ENCODE assay signal across 1 fruit fly cellular context in the genomic region with DNA sequence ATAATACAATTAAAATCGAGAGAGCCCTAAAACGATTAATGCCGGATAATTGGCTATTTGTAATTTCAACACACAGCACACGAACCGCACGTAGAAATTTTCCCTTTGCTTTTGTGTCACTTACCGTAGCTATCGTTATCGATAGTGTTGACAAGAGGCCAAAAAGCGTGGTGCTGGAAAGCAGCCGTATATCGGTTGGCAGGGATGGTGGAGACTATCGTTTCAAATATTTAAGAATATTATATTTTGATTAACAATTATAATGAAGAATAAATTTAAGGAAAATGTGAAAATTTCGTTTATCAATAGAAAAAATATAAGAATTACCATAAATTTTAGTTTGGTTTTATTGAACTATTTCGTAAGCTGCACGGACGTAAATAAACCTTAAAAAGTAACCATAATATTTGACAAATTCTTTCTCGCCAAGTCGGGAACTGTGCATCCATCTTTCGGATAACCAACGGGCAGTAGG.
TF ChIP-seq lines count a peak whose summit lies in the region.

A gene (minus strand): TSS at position 148 of the 475 bp plus-strand sequence.

TF ChIP-seq in whole organism, embryonic, 481 proteins besides CTCF, POLR2A, EP300 and RAD21 (continued from another document and continues in another):
- TF ChIP-seq CG34376 (GFP tag; optimal IDR thresholded peaks at IDR 0.05; lab: Kevin White, UChicago): peak; percentile 26
- peak; percentile 17 for TF ChIP-seq cwo (GFP tag; optimal IDR thresholded peaks at IDR 0.05; lab: Kevin White, UChicago)
- no peak for TF ChIP-seq Awh (GFP tag; IDR thresholded peaks at IDR 0.05; lab: Robert Waterston, UW)
- peak; percentile 33 for TF ChIP-seq Asciz (GFP tag; optimal IDR thresholded peaks at IDR 0.05; lab: Kevin White, UChicago)
- no peak for TF ChIP-seq odd (GFP tag; optimal IDR thresholded peaks at IDR 0.05; lab: Kevin White, UChicago)
- no peak for TF ChIP-seq pfk (GFP tag; optimal IDR thresholded peaks at IDR 0.05; lab: Kevin White, UChicago)
- TF ChIP-seq ab (GFP tag; optimal IDR thresholded peaks at IDR 0.05; lab: Kevin White, UChicago): no peak
- TF ChIP-seq tna (GFP tag; IDR thresholded peaks at IDR 0.05; lab: Robert Waterston, UW; ENCODE audit: partially characterized antibody): peak; percentile 73
- TF ChIP-seq ro (GFP tag; IDR thresholded peaks at IDR 0.05; lab: Robert Waterston, UW): no peak
- peak; percentile 31 for TF ChIP-seq Antp (GFP tag; optimal IDR thresholded peaks at IDR 0.05; lab: Kevin White, UChicago)
- TF ChIP-seq gcm2 (GFP tag; optimal IDR thresholded peaks at IDR 0.05; lab: Kevin White, UChicago): no peak
- TF ChIP-seq CG10565 (GFP tag; optimal IDR thresholded peaks at IDR 0.05; lab: Kevin White, UChicago): no peak
- peak; percentile 54 for TF ChIP-seq Fer3 (tag; optimal IDR thresholded peaks at IDR 0.05; lab: Kevin White, UChicago)
- peak; percentile 28 for TF ChIP-seq CG10654 (GFP tag; optimal IDR thresholded peaks at IDR 0.05; lab: Kevin White, UChicago)
- peak; percentile 51 for TF ChIP-seq ems (GFP tag; optimal IDR thresholded peaks at IDR 0.05; lab: Kevin White, UChicago)
- no peak for TF ChIP-seq CG4328 (GFP tag; optimal IDR thresholded peaks at IDR 0.05; lab: Kevin White, UChicago)
- no peak for TF ChIP-seq cad (GFP tag; optimal IDR thresholded peaks at IDR 0.05; lab: Kevin White, UChicago)
- TF ChIP-seq CG7357 (GFP tag; IDR thresholded peaks at IDR 0.05; lab: Robert Waterston, UW): 0 out of 3 replicates have a peak, but pooled peaks have one; percentile 45
- peak; percentile 47 for TF ChIP-seq Aef1 (GFP tag; IDR thresholded peaks at IDR 0.05; lab: Robert Waterston, UW)
- peak; percentile 60 for TF ChIP-seq CG9817 (tag; optimal IDR thresholded peaks at IDR 0.05; lab: Kevin White, UChicago)
- TF ChIP-seq CG2129 (GFP tag; IDR thresholded peaks at IDR 0.05; lab: Robert Waterston, UW; ENCODE audit: partially characterized antibody): peak; percentile 78
- peak in 1 of 3 experiments; percentile 30 for TF ChIP-seq lola (GFP tag; optimal IDR thresholded peaks at IDR 0.05; lab: Kevin White, UChicago)
- TF ChIP-seq Ptx1 (GFP tag; IDR thresholded peaks at IDR 0.05; lab: Robert Waterston, UW): peak; percentile 80
- peak; percentile 41; the same call in 1 of the 2 replicates for TF ChIP-seq CG14667 (GFP tag; IDR thresholded peaks at IDR 0.05; lab: Robert Waterston, UW)
- TF ChIP-seq Dfd (GFP tag; optimal IDR thresholded peaks at IDR 0.05; lab: Kevin White, UChicago): no peak
- peak; percentile 75 for TF ChIP-seq CG12659 (GFP tag; optimal IDR thresholded peaks at IDR 0.05; lab: Kevin White, UChicago)
- TF ChIP-seq phol (tag; optimal IDR thresholded peaks at IDR 0.05; lab: Kevin White, UChicago): peak; percentile 65
- no peak for TF ChIP-seq en (GFP tag; optimal IDR thresholded peaks at IDR 0.05; lab: Kevin White, UChicago)
- TF ChIP-seq Fer2 (tag; optimal IDR thresholded peaks at IDR 0.05; lab: Kevin White, UChicago): no peak
- TF ChIP-seq Xbp1 (GFP tag; optimal IDR thresholded peaks at IDR 0.05; lab: Kevin White, UChicago): peak; percentile 76
- TF ChIP-seq ham (GFP tag; IDR thresholded peaks at IDR 0.05; lab: Robert Waterston, UW): peak; percentile 40; the same call in 1 of the 2 replicates
- TF ChIP-seq CG6813 (GFP tag; optimal IDR thresholded peaks at IDR 0.05; lab: Kevin White, UChicago): no peak
- TF ChIP-seq CG12104 (GFP tag; optimal IDR thresholded peaks at IDR 0.05; lab: Kevin White, UChicago): no peak
- peak; percentile 95 for TF ChIP-seq CG9932 (GFP tag; IDR thresholded peaks at IDR 0.05; lab: Robert Waterston, UW)
- no peak for TF ChIP-seq CG8478 (optimal IDR thresholded peaks at IDR 0.05; lab: Kevin White, UChicago)
- peak; percentile 39 for TF ChIP-seq CG18011 (GFP tag; optimal IDR thresholded peaks at IDR 0.05; lab: Kevin White, UChicago)
- TF ChIP-seq tin (GFP tag; optimal IDR thresholded peaks at IDR 0.05; lab: Kevin White, UChicago): peak; percentile 61
- TF ChIP-seq az2 (GFP tag; optimal IDR thresholded peaks at IDR 0.05; lab: Kevin White, UChicago): peak; percentile 48
- TF ChIP-seq Deaf1 (tag; optimal IDR thresholded peaks at IDR 0.05; lab: Kevin White, UChicago): peak; percentile 6
- no peak for TF ChIP-seq YL-1 (GFP tag; optimal IDR thresholded peaks at IDR 0.05; lab: Kevin White, UChicago)
- TF ChIP-seq Atf3 (GFP tag; optimal IDR thresholded peaks at IDR 0.05; lab: Kevin White, UChicago): no peak
- no peak for TF ChIP-seq CG6654 (GFP tag; optimal IDR thresholded peaks at IDR 0.05; lab: Kevin White, UChicago)
- TF ChIP-seq CG5953 (GFP tag; IDR thresholded peaks at IDR 0.05; lab: Robert Waterston, UW): peak; percentile 56
- TF ChIP-seq Spps (tag; optimal IDR thresholded peaks at IDR 0.05; lab: Kevin White, UChicago): no peak
- peak; percentile 12 for TF ChIP-seq CG8944 (GFP tag; optimal IDR thresholded peaks at IDR 0.05; lab: Kevin White, UChicago)
- TF ChIP-seq D (optimal IDR thresholded peaks at IDR 0.05; lab: Kevin White, UChicago): no peak
- peak; percentile 1 for TF ChIP-seq D (GFP tag; optimal IDR thresholded peaks at IDR 0.05; lab: Kevin White, UChicago)
- TF ChIP-seq CG17385 (GFP tag; optimal IDR thresholded peaks at IDR 0.05; lab: Kevin White, UChicago): peak; percentile 44
- no peak for TF ChIP-seq Kr (GFP tag; optimal IDR thresholded peaks at IDR 0.05; lab: Kevin White, UChicago)
- peak; percentile 59 for TF ChIP-seq gem (tag; optimal IDR thresholded peaks at IDR 0.05; lab: Kevin White, UChicago)
- peak; percentile 15 for TF ChIP-seq org-1 (GFP tag; optimal IDR thresholded peaks at IDR 0.05; lab: Kevin White, UChicago)
- TF ChIP-seq BtbVII (GFP tag; optimal IDR thresholded peaks at IDR 0.05; lab: Kevin White, UChicago): peak; percentile 39
- TF ChIP-seq CG4424 (GFP tag; optimal IDR thresholded peaks at IDR 0.05; lab: Kevin White, UChicago): peak; percentile 44
- TF ChIP-seq peb (GFP tag; IDR thresholded peaks at IDR 0.05; lab: Robert Waterston, UW): peak; percentile 33
- TF ChIP-seq run (tag; optimal IDR thresholded peaks at IDR 0.05; lab: Kevin White, UChicago): no peak
- no peak for TF ChIP-seq CG8281 (tag; optimal IDR thresholded peaks at IDR 0.05; lab: Kevin White, UChicago)
- TF ChIP-seq aop (GFP tag; IDR thresholded peaks at IDR 0.05; lab: Robert Waterston, UW): 0 out of 2 replicates have a peak, but pooled peaks have one; percentile 39
- peak; percentile 83 for TF ChIP-seq CG11247 (GFP tag; IDR thresholded peaks at IDR 0.05; lab: Robert Waterston, UW)
- TF ChIP-seq CG12071 (GFP tag; optimal IDR thresholded peaks at IDR 0.05; lab: Kevin White, UChicago): peak; percentile 14
- TF ChIP-seq ftz-f1 (GFP tag; optimal IDR thresholded peaks at IDR 0.05; lab: Kevin White, UChicago): no peak
- no peak for TF ChIP-seq kni (GFP tag; optimal IDR thresholded peaks at IDR 0.05; lab: Kevin White, UChicago)
- peak; percentile 52 for TF ChIP-seq CG4820 (GFP tag; optimal IDR thresholded peaks at IDR 0.05; lab: Kevin White, UChicago)
- no peak for TF ChIP-seq CG5180 (GFP tag; optimal IDR thresholded peaks at IDR 0.05; lab: Kevin White, UChicago)
- TF ChIP-seq CG6175 (GFP tag; IDR thresholded peaks at IDR 0.05; lab: Robert Waterston, UW): peak; percentile 71; the same call in 2 of the 3 replicates
- no peak for TF ChIP-seq Doc2 (GFP tag; IDR thresholded peaks at IDR 0.05; lab: Robert Waterston, UW)
- peak; percentile 37; the same call in 1 of the 2 replicates for TF ChIP-seq ttk (GFP tag; IDR thresholded peaks at IDR 0.05; lab: Robert Waterston, UW)
- peak; percentile 64 for TF ChIP-seq vfl (GFP tag; optimal IDR thresholded peaks at IDR 0.05; lab: Kevin White, UChicago)
- peak; percentile 88 for TF ChIP-seq MBD-R2 (GFP tag; IDR thresholded peaks at IDR 0.05; lab: Robert Waterston, UW)
- TF ChIP-seq unc-4 (GFP tag; IDR thresholded peaks at IDR 0.05; lab: Robert Waterston, UW; ENCODE audit: partially characterized antibody): peak; percentile 87
- TF ChIP-seq Hsf (GFP tag; optimal IDR thresholded peaks at IDR 0.05; lab: Kevin White, UChicago): peak; percentile 50
- no peak for TF ChIP-seq CG6254 (GFP tag; optimal IDR thresholded peaks at IDR 0.05; lab: Kevin White, UChicago)
- TF ChIP-seq crol (GFP tag; IDR thresholded peaks at IDR 0.05; lab: Robert Waterston, UW): no peak
- peak; percentile 39 for TF ChIP-seq CG13123 (GFP tag; optimal IDR thresholded peaks at IDR 0.05; lab: Kevin White, UChicago)
- peak; percentile 89 for TF ChIP-seq BEAF-32 (GFP tag; optimal IDR thresholded peaks at IDR 0.05; lab: Kevin White, UChicago)
- TF ChIP-seq repo (GFP tag; optimal IDR thresholded peaks at IDR 0.05; lab: Kevin White, UChicago): peak; percentile 19
- no peak for TF ChIP-seq CG15073 (GFP tag; optimal IDR thresholded peaks at IDR 0.05; lab: Kevin White, UChicago)
- TF ChIP-seq lmd (GFP tag; IDR thresholded peaks at IDR 0.05; lab: Robert Waterston, UW): peak; percentile 76; the same call in 1 of the 2 replicates
- TF ChIP-seq CG8089 (GFP tag; optimal IDR thresholded peaks at IDR 0.05; lab: Kevin White, UChicago): no peak
- peak; percentile 84 for TF ChIP-seq CG11456 (GFP tag; IDR thresholded peaks at IDR 0.05; lab: Robert Waterston, UW)
- peak; percentile 34 for TF ChIP-seq CG2202 (tag; optimal IDR thresholded peaks at IDR 0.05; lab: Kevin White, UChicago)
- TF ChIP-seq cas (GFP tag; IDR thresholded peaks at IDR 0.05; lab: Robert Waterston, UW): peak; percentile 57
- peak; percentile 96 for TF ChIP-seq CG10267 (tag; optimal IDR thresholded peaks at IDR 0.05; lab: Kevin White, UChicago)
- peak; percentile 8 for TF ChIP-seq emc (GFP tag; optimal IDR thresholded peaks at IDR 0.05; lab: Kevin White, UChicago)
- peak; percentile 29 for TF ChIP-seq caup (GFP tag; optimal IDR thresholded peaks at IDR 0.05; lab: Kevin White, UChicago; ENCODE audit: severe bottlenecking)
- peak; percentile 39 for TF ChIP-seq CG15601 (tag; optimal IDR thresholded peaks at IDR 0.05; lab: Kevin White, UChicago)
- TF ChIP-seq NC2α (GFP tag; optimal IDR thresholded peaks at IDR 0.05; lab: Kevin White, UChicago): no peak
- peak; percentile 79 for TF ChIP-seq mld (GFP tag; IDR thresholded peaks at IDR 0.05; lab: Robert Waterston, UW; ENCODE audit: partially characterized antibody)
- TF ChIP-seq dan (GFP tag; IDR thresholded peaks at IDR 0.05; lab: Robert Waterston, UW): no peak
- peak; percentile 43 for TF ChIP-seq PHDP (tag; optimal IDR thresholded peaks at IDR 0.05; lab: Kevin White, UChicago)
- TF ChIP-seq fd102C (GFP tag; optimal IDR thresholded peaks at IDR 0.05; lab: Kevin White, UChicago): no peak
- no peak for TF ChIP-seq CG16863 (GFP tag; optimal IDR thresholded peaks at IDR 0.05; lab: Kevin White, UChicago)
- TF ChIP-seq CG10209 (GFP tag; optimal IDR thresholded peaks at IDR 0.05; lab: Kevin White, UChicago): peak; percentile 59
- TF ChIP-seq amos (GFP tag; IDR thresholded peaks at IDR 0.05; lab: Robert Waterston, UW; ENCODE audit: partially characterized antibody): peak; percentile 92
- peak; percentile 18 for TF ChIP-seq Bteb2 (GFP tag; optimal IDR thresholded peaks at IDR 0.05; lab: Kevin White, UChicago)
- peak; percentile 53 for TF ChIP-seq fu2 (GFP tag; optimal IDR thresholded peaks at IDR 0.05; lab: Kevin White, UChicago)
- peak; percentile 2 for TF ChIP-seq CG7987 (GFP tag; optimal IDR thresholded peaks at IDR 0.05; lab: Kevin White, UChicago)
- peak; percentile 1 for TF ChIP-seq pum (GFP tag; optimal IDR thresholded peaks at IDR 0.05; lab: Kevin White, UChicago)
- peak; percentile 68; the same call in 1 of the 2 replicates for TF ChIP-seq ara (GFP tag; IDR thresholded peaks at IDR 0.05; lab: Robert Waterston, UW)
- TF ChIP-seq CG6791 (GFP tag; IDR thresholded peaks at IDR 0.05; lab: Robert Waterston, UW; ENCODE audit: partially characterized antibody): peak; percentile 91
- TF ChIP-seq CG18476 (GFP tag; optimal IDR thresholded peaks at IDR 0.05; lab: Kevin White, UChicago): peak; percentile 60
- peak; percentile 31 for TF ChIP-seq CG13894 (tag; optimal IDR thresholded peaks at IDR 0.05; lab: Kevin White, UChicago)
- TF ChIP-seq sc (optimal IDR thresholded peaks at IDR 0.05; lab: Kevin White, UChicago): no peak
- TF ChIP-seq sc (GFP tag; optimal IDR thresholded peaks at IDR 0.05; lab: Kevin White, UChicago): no peak
- no peak for TF ChIP-seq usp (GFP tag; optimal IDR thresholded peaks at IDR 0.05; lab: Kevin White, UChicago)
- TF ChIP-seq CG1792 (GFP tag; optimal IDR thresholded peaks at IDR 0.05; lab: Kevin White, UChicago): peak; percentile 4
- peak; percentile 2 to 20 for TF ChIP-seq chif (GFP tag; optimal IDR thresholded peaks at IDR 0.05; lab: Kevin White, UChicago)
- no peak for TF ChIP-seq CG15479 (GFP tag; optimal IDR thresholded peaks at IDR 0.05; lab: Kevin White, UChicago)
- TF ChIP-seq Neu2 (GFP tag; optimal IDR thresholded peaks at IDR 0.05; lab: Kevin White, UChicago; ENCODE audit: borderline replicate concordance): no peak
- TF ChIP-seq CG1233 (GFP tag; optimal IDR thresholded peaks at IDR 0.05; lab: Kevin White, UChicago): peak; percentile 56
- no peak for TF ChIP-seq maf-S (GFP tag; optimal IDR thresholded peaks at IDR 0.05; lab: Kevin White, UChicago)
- peak; percentile 65 for TF ChIP-seq Sry-δ (GFP tag; optimal IDR thresholded peaks at IDR 0.05; lab: Kevin White, UChicago)
- TF ChIP-seq cato (GFP tag; optimal IDR thresholded peaks at IDR 0.05; lab: Kevin White, UChicago; ENCODE audit: borderline replicate concordance): peak; percentile 21
- peak; percentile 35 for TF ChIP-seq CG13424 (tag; optimal IDR thresholded peaks at IDR 0.05; lab: Kevin White, UChicago)
- no peak for TF ChIP-seq Lhr (GFP tag; optimal IDR thresholded peaks at IDR 0.05; lab: Kevin White, UChicago)
- no peak for TF ChIP-seq CG3065 (GFP tag; optimal IDR thresholded peaks at IDR 0.05; lab: Kevin White, UChicago)
- TF ChIP-seq grau (tag; optimal IDR thresholded peaks at IDR 0.05; lab: Kevin White, UChicago): peak; percentile 66
- TF ChIP-seq CG18599 (GFP tag; optimal IDR thresholded peaks at IDR 0.05; lab: Kevin White, UChicago): peak; percentile 72
- no peak for TF ChIP-seq sd (tag; optimal IDR thresholded peaks at IDR 0.05; lab: Kevin White, UChicago)
- peak; percentile 29 for TF ChIP-seq Sox100B (GFP tag; optimal IDR thresholded peaks at IDR 0.05; lab: Kevin White, UChicago)
- no peak for TF ChIP-seq jigr1 (GFP tag; IDR thresholded peaks at IDR 0.05; lab: Robert Waterston, UW)
- TF ChIP-seq onecut (GFP tag; IDR thresholded peaks at IDR 0.05; lab: Robert Waterston, UW): peak; percentile 56
- TF ChIP-seq CG3847 (GFP tag; IDR thresholded peaks at IDR 0.05; lab: Robert Waterston, UW): peak; percentile 96
- TF ChIP-seq CoRest (tag; optimal IDR thresholded peaks at IDR 0.05; lab: Kevin White, UChicago): peak; percentile 60
- TF ChIP-seq CG17359 (tag; optimal IDR thresholded peaks at IDR 0.05; lab: Kevin White, UChicago): peak; percentile 62
- no peak for TF ChIP-seq bigmax (GFP tag; optimal IDR thresholded peaks at IDR 0.05; lab: Kevin White, UChicago)
- no peak for TF ChIP-seq Nf-YB (GFP tag; optimal IDR thresholded peaks at IDR 0.05; lab: Kevin White, UChicago)
